Worm (Caenorhabditis elegans) whole organism, L1 larva: ENCODE results near the gene B0393.4.

Experiments
- ama-1 ChIP-seq: fragments of 150-350 bp; optimal IDR thresholded peaks from 2 replicates; lab custom pipeline; 2014
- elt-2 ChIP-seq: sonication (generic microtip); optimal IDR thresholded peaks from 2 replicates; lab custom pipeline; 2016; ENCODE audit warnings: missing genetic modification characterization, mild to moderate bottlenecking, inconsistent platforms, missing compliant biosample characterization, missing genetic modification reagents
- fos-1 ChIP-seq: fragments of 150-350 bp; optimal IDR thresholded peaks from 2 replicates; lab custom pipeline; 2014; ENCODE audit warnings: missing biosample characterization, missing genetic modification characterization
- lin-15B ChIP-seq: fragments of 150-350 bp; sonication (generic microtip); optimal IDR thresholded peaks from 3 replicates; lab custom pipeline; 2014; ENCODE audit warnings: missing biosample characterization, missing genetic modification characterization
- lir-3 ChIP-seq: sonication (generic microtip); optimal IDR thresholded peaks from 2 replicates; lab custom pipeline; 2016; ENCODE audit warnings: mild to moderate bottlenecking, missing genetic modification characterization, moderate library complexity, missing compliant biosample characterization; ENCODE audit not compliant: poor library complexity
- nhr-90 ChIP-seq: sonication (generic microtip); optimal IDR thresholded peaks from 2 replicates; lab custom pipeline; 2016; ENCODE audit warnings: mild to moderate bottlenecking, missing genetic modification characterization, missing compliant biosample characterization; ENCODE audit not compliant: poor library complexity
- sptf-1 ChIP-seq: fragments of 150-350 bp; optimal IDR thresholded peaks from 2 replicates; lab custom pipeline; 2014; ENCODE audit warnings: missing biosample characterization, missing genetic modification characterization
- ztf-11 ChIP-seq, 2 experiments: sonication (generic microtip); optimal IDR thresholded peaks; 2 replicates each; lab custom pipeline; 2016 to 2017; ENCODE audit warnings: missing genetic modification characterization in 2 of 2, missing biosample characterization in 1 of 2, missing compliant biosample characterization in 1 of 2

ce11 chrIII:4802707-4803106, 39.3 kb upstream of the B0393.4 start, which contains the start of gene metl-5:
- TF ChIP-seq fos-1 (tag; lab: Kevin White, UChicago) (no peak), nhr-90 (tag; lab: Kevin White, UChicago) (no peak), ama-1 (lab: Kevin White, UChicago) (no peak), lir-3 (tag; lab: Kevin White, UChicago) (no peak), ztf-11 (tag; optimal IDR thresholded peaks at IDR 0.05; lab: Kevin White, UChicago) (no peak), lin-15B (tag; lab: Kevin White, UChicago) (no peak), sptf-1 (tag; lab: Kevin White, UChicago) (no peak), elt-2 (tag; lab: Kevin White, UChicago) (no peak)
